Worm (Caenorhabditis elegans): Measurements from ENCODE around the gene B0218.7.

DNA sequence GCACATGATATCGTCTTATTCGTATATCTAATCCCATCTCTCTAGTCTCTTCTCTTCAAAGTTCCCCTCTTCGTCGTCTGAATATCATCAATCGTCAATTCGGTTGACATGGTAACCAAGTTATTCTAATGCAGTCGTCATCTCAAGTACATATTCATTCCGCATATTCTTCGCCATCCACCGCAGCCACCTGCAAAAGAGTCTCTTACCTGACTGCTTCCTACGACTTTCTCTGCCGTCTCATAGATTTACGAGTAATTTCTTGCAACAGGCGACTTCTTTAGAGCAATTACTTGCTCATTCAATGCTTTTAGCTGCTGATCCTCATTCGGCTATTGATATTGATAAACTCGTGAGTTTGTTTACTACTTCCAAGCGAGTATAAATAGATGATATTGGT, 38.4 kb downstream of the B0218.7 start:
- TF ChIP-seq ztf-29 (GFP tag; IDR thresholded peaks at IDR 0.05) (no peak), tab-1 (GFP tag; IDR thresholded peaks at IDR 0.05) (no peak), ztf-23 (GFP tag; IDR thresholded peaks at IDR 0.05) (no peak)

Measured in whole organism, midembryonic.